Worm (Caenorhabditis elegans): ENCODE data around the gene C46A5.6.

Gene C46A5.6

DNA sequence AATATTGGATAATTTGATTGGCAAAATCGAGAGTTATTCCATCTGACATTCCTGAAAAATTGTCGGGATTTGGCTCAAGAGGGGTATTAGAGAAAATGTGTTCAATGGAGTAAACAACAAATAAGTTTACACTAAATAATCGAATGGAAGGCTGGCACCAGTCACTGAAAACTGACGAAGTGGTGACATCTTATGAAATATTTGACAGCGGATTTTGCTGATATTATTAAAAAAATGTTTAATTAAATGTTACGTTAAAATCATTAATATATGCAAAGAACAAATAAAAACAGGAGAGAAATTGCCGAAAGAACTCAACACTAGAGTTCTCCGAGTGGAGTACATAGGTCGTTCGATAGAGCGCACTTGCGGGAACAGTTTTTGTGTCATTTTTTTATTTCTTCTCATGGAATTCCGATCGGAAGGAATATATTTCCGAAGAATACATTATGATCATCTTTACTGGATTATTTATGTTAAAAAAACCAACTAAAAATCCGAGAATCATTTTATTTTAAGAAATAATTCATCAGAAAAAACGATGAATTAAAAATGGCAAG lies 21.9 kb upstream of the C46A5.6 start, which contains the start of gene tag-322 (continued):
- TF ChIP-seq ces-1 (GFP tag; optimal IDR thresholded peaks at IDR 0.05): no peak
- no peak for TF ChIP-seq unc-30 (tag; optimal IDR thresholded peaks at IDR 0.05)
- TF ChIP-seq dsc-1 (tag; optimal IDR thresholded peaks at IDR 0.05): peak; percentile 75
- TF ChIP-seq fkh-8 (tag; optimal IDR thresholded peaks at IDR 0.05): peak; percentile 16
- no peak for TF ChIP-seq jun-1 (tag; optimal IDR thresholded peaks at IDR 0.05)
- no peak for TF ChIP-seq F16B12.6 (tag; optimal IDR thresholded peaks at IDR 0.05)
- TF ChIP-seq nhr-77 (tag; optimal IDR thresholded peaks at IDR 0.05): peak; percentile 31
- no peak for TF ChIP-seq nhr-237 (tag; optimal IDR thresholded peaks at IDR 0.05)
- TF ChIP-seq mab-9 (GFP tag; IDR thresholded peaks at IDR 0.05): no peak
- TF ChIP-seq aly-2 (tag; optimal IDR thresholded peaks at IDR 0.05): no peak
- TF ChIP-seq lsy-2 (tag; optimal IDR thresholded peaks at IDR 0.05): peak; percentile 89 to 90
- peak; percentile 83 for TF ChIP-seq snu-23 (GFP tag; optimal IDR thresholded peaks at IDR 0.05)
- TF ChIP-seq hpl-2 (GFP tag; optimal IDR thresholded peaks at IDR 0.05): no peak
- TF ChIP-seq ets-5 (GFP tag; IDR thresholded peaks at IDR 0.05): no peak
- no peak for TF ChIP-seq C04F5.9 (tag; optimal IDR thresholded peaks at IDR 0.05)
- TF ChIP-seq unc-62 (GFP tag; optimal IDR thresholded peaks at IDR 0.05): no peak
- TF ChIP-seq nhr-76 (tag; optimal IDR thresholded peaks at IDR 0.05): no peak
- no peak for TF ChIP-seq ceh-88 (GFP tag; IDR thresholded peaks at IDR 0.05)
- TF ChIP-seq isw-1 (GFP tag; IDR thresholded peaks at IDR 0.05): peak; percentile 15; the same call in 1 of the 2 replicates
- no peak for TF ChIP-seq fos-1 (tag; optimal IDR thresholded peaks at IDR 0.05)
- no peak for TF ChIP-seq alr-1 (tag; optimal IDR thresholded peaks at IDR 0.05; ENCODE audit: borderline replicate concordance)
- TF ChIP-seq nhr-85 (tag): peak; percentile 83
- TF ChIP-seq unc-86 (tag; optimal IDR thresholded peaks at IDR 0.05): peak; percentile 51
- no peak for TF ChIP-seq nhr-28 (tag; optimal IDR thresholded peaks at IDR 0.05)
- TF ChIP-seq lin-35 (GFP tag; optimal IDR thresholded peaks at IDR 0.05): peak; percentile 67 to 77
- peak in 1 of 2 experiments; percentile 30 for TF ChIP-seq ztf-11 (tag; optimal IDR thresholded peaks at IDR 0.05)
- TF ChIP-seq zag-1 (tag; optimal IDR thresholded peaks at IDR 0.05): no peak
- peak; percentile 85 for TF ChIP-seq nhr-71 (tag; optimal IDR thresholded peaks at IDR 0.05)
- TF ChIP-seq lin-14 (GFP tag; optimal IDR thresholded peaks at IDR 0.05): peak; percentile 75
- TF ChIP-seq swsn-7 (tag; optimal IDR thresholded peaks at IDR 0.05): peak; percentile 80
- peak; percentile 70 for TF ChIP-seq C16A3.4 (tag; optimal IDR thresholded peaks at IDR 0.05)
- no peak for TF ChIP-seq hlh-4 (tag; optimal IDR thresholded peaks at IDR 0.05)
- peak; percentile 76 for TF ChIP-seq nhr-20 (tag; optimal IDR thresholded peaks at IDR 0.05)
- TF ChIP-seq aha-1 (tag; optimal IDR thresholded peaks at IDR 0.05): no peak
- no peak for TF ChIP-seq sptf-1 (tag; optimal IDR thresholded peaks at IDR 0.05)
- TF ChIP-seq lin-15B (tag; optimal IDR thresholded peaks at IDR 0.05): peak; percentile 76
- TF ChIP-seq efl-3 (GFP tag; optimal IDR thresholded peaks at IDR 0.05): no peak
- TF ChIP-seq fkh-4 (tag; optimal IDR thresholded peaks at IDR 0.05; ENCODE audit: borderline replicate concordance): no peak
- TF ChIP-seq vab-15 (tag; optimal IDR thresholded peaks at IDR 0.05): no peak

DNA sequence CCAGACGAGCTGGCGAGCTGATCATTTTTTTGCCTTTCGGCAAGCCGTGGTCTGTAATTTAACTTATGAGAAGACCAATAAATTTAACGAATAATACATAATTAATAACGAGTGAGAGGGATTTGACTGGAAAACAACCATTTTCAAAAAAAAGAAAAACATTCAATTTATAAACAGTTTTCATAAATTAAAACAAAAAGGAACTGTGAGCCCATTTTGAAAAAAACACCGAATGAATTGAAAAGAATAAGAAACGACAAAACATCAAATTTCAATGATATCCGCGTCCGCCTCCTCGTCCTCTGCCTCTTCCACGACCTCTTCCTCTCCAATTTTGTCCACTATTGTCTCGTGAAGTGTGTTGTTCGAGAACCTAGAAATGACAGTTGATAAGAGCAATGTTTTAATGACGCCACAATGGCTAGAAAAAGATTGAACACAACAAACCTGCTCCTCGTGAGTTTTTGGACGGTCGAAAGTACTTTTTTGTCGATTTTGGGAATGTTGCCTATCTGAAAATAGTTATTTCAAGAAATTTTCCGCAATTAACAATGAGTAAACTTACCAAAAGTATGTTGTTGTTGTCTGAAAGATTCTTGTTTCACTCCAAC lies 20.3 kb upstream of the C46A5.6 start, which contains the start of gene tag-321:
Gene tag-321, minus strand, starts transcription at position 51 of the 611 bp plus-strand sequence.
- no peak for TF ChIP-seq fkh-4 (tag; optimal IDR thresholded peaks at IDR 0.05; ENCODE audit: borderline replicate concordance)
- no peak for TF ChIP-seq efl-3 (GFP tag; optimal IDR thresholded peaks at IDR 0.05)
- no peak for TF ChIP-seq F16B12.6 (tag; optimal IDR thresholded peaks at IDR 0.05)
- TF ChIP-seq irx-1 (tag; optimal IDR thresholded peaks at IDR 0.05): no peak
- TF ChIP-seq swsn-7 (tag; optimal IDR thresholded peaks at IDR 0.05): no peak
- TF ChIP-seq elt-2 (tag; optimal IDR thresholded peaks at IDR 0.05): no peak

Data from whole organism, L1 larva.